Worm (Caenorhabditis elegans) whole organism, early embryonic: ENCODE data around the gene mks-5.

Experiments used
- B0310.2 ChIP-seq: sonication (generic microtip); optimal IDR thresholded peaks from 2 replicates; lab custom pipeline; 2016; ENCODE audit warnings: mild to moderate bottlenecking, missing genetic modification characterization, missing compliant biosample characterization
- F13C5.2 ChIP-seq: sonication (generic microtip); optimal IDR thresholded peaks from 2 replicates; lab custom pipeline; 2017; ENCODE audit warnings: mild to moderate bottlenecking, missing genetic modification characterization, inconsistent platforms, missing compliant biosample characterization
- aly-1 ChIP-seq: sonication (generic microtip); optimal IDR thresholded peaks from 2 replicates; lab custom pipeline; 2016; ENCODE audit warnings: missing genetic modification characterization, missing compliant biosample characterization
- ama-1 ChIP-seq: fragments of 150-350 bp; optimal IDR thresholded peaks from 2 replicates; lab custom pipeline; 2014
- ceh-13 ChIP-seq: fragments of 200-800 bp; sonication (Bioruptor generic); optimal IDR thresholded peaks from 2 replicates; lab custom pipeline; 2018; ENCODE audit warnings: mild to moderate bottlenecking, missing genetic modification characterization, missing compliant biosample characterization
- ceh-36 ChIP-seq: sonication (generic microtip); optimal IDR thresholded peaks from 2 replicates; lab custom pipeline; 2016; ENCODE audit warnings: missing genetic modification characterization, inconsistent platforms, missing compliant biosample characterization
- ets-7 ChIP-seq: sonication (generic microtip); optimal IDR thresholded peaks from 2 replicates; lab custom pipeline; 2016; ENCODE audit warnings: missing genotype, missing genetic modification characterization, missing compliant biosample characterization
- flt-1 ChIP-seq: fragments of 200-800 bp; sonication (Bioruptor generic); IDR thresholded peaks from 2 replicates; pipeline ENCODE4 v1.3.6; 2022; ENCODE audit warnings: missing genetic modification characterization, missing compliant biosample characterization
- hnd-1 ChIP-seq: sonication (generic microtip); optimal IDR thresholded peaks from 2 replicates; lab custom pipeline; 2016; ENCODE audit warnings: missing genetic modification characterization, missing compliant biosample characterization
- pes-1 ChIP-seq: fragments of 200-800 bp; sonication (Bioruptor generic); IDR thresholded peaks from 2 replicates; pipeline ENCODE4 v1.3.6; 2022; ENCODE audit warnings: missing genetic modification reagents, missing genetic modification characterization, missing compliant biosample characterization
- scrt-1 ChIP-seq: fragments of 200-800 bp; sonication (Bioruptor generic); IDR thresholded peaks from 2 replicates; pipeline ENCODE4 v1.3.6; 2022; ENCODE audit warnings: missing genetic modification characterization, missing compliant biosample characterization
- tbx-11 ChIP-seq: fragments of 200-800 bp; sonication (Bioruptor generic); IDR thresholded peaks from 2 replicates; pipeline ENCODE4 v1.3.6; 2022; ENCODE audit warnings: missing genetic modification characterization, missing compliant biosample characterization
- tra-4 ChIP-seq: sonication (generic microtip); optimal IDR thresholded peaks from 2 replicates; lab custom pipeline; 2017; ENCODE audit warnings: missing genetic modification characterization, missing compliant biosample characterization

DNA sequence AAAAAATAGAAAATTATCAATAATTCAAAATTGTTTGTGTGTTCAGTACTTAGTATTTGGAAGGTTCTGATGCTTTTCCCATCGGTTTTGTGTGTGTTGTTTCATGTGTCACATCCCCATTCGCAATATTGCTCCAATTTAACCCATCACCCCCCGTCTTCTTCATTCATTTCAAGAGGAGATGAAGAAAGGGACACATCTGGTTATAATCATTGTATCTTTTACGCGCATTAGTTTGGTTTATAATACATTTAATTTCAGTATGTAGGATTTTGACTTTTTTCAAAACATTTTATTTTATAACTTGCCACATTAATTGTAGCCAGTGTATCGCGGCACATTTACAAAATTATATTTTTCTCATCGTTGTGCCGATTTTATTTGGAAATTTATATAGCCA, 39.9 kb upstream of the mks-5 start:
- no peak for TF ChIP-seq ama-1 (lab: Kevin White, UChicago)
- no peak for TF ChIP-seq pes-1 (GFP tag; lab: Robert Waterston, UW)
- TF ChIP-seq flt-1 (GFP tag; lab: Robert Waterston, UW) = no peak
- no peak for TF ChIP-seq ets-7
- TF ChIP-seq tra-4 (tag; lab: Kevin White, UChicago) = no peak
- no peak for TF ChIP-seq aly-1
- no peak for TF ChIP-seq hnd-1 (tag; lab: Kevin White, UChicago)
- no peak for TF ChIP-seq F13C5.2 (tag; lab: Kevin White, UChicago)
- no peak for TF ChIP-seq ceh-36 (tag; lab: Kevin White, UChicago)
- TF ChIP-seq ceh-13 = no peak
- no peak for TF ChIP-seq B0310.2
- no peak for TF ChIP-seq scrt-1
- TF ChIP-seq tbx-11 = no peak
